Worm (Caenorhabditis elegans) whole organism, L4 larva: ENCODE results near the gene ZK287.1.

Experiments
- D1046.2 ChIP-seq: fragments of 200-800 bp; sonication (Bioruptor generic); IDR thresholded peaks from 2 replicates; pipeline ENCODE4 v1.3.6; 2022; ENCODE audit warnings: missing genetic modification characterization, missing compliant biosample characterization
- F26F4.8 ChIP-seq: fragments of 200-800 bp; sonication (Bioruptor generic); conservative IDR thresholded peaks from 2 replicates; pipeline ENCODE4 v1.3.6; 2022; ENCODE audit warnings: missing genetic modification characterization, missing compliant biosample characterization
- F49E8.2 ChIP-seq: sonication (generic microtip); optimal IDR thresholded peaks from 2 replicates; lab custom pipeline; 2016; ENCODE audit warnings: missing compliant biosample characterization, mild to moderate bottlenecking, missing genetic modification characterization, borderline replicate concordance
- R02D3.7 ChIP-seq: fragments of 150-350 bp; sonication (generic microtip); optimal IDR thresholded peaks from 3 replicates; lab custom pipeline; 2014; ENCODE audit warnings: missing biosample characterization, missing genetic modification characterization
- T20F7.1 ChIP-seq: fragments of 200-800 bp; sonication (Bioruptor generic); optimal IDR thresholded peaks from 2 replicates; lab custom pipeline; 2018; ENCODE audit warnings: mild to moderate bottlenecking, missing genetic modification characterization, missing compliant biosample characterization
- T26A8.4 ChIP-seq: fragments of 200-800 bp; sonication (Bioruptor generic); IDR thresholded peaks from 2 replicates; pipeline ENCODE4 v1.3.6; 2022; ENCODE audit warnings: missing genetic modification characterization, missing compliant biosample characterization
- Y75B8A.6 ChIP-seq: fragments of 200-800 bp; sonication (Bioruptor generic); IDR thresholded peaks from 2 replicates; pipeline ENCODE4 v1.3.6; 2022; ENCODE audit warnings: missing genetic modification reagents, missing genetic modification characterization, missing compliant biosample characterization
- ZK337.2 ChIP-seq: fragments of 200-800 bp; sonication (Bioruptor generic); IDR thresholded peaks from 2 replicates; pipeline ENCODE4 v1.3.6; 2022; ENCODE audit warnings: missing genetic modification reagents, missing genetic modification characterization, missing compliant biosample characterization
- ZK546.5 ChIP-seq, 2 experiments: sonication (generic microtip); optimal IDR thresholded peaks; 2 replicates each; lab custom pipeline; 2017; ENCODE audit warnings: missing biosample characterization in 2 of 2, missing genetic modification characterization in 2 of 2
- aha-1 ChIP-seq: fragments of 150-350 bp; peaks from one replicate; lab custom pipeline; 2014; ENCODE audit warnings: missing biosample characterization, missing genetic modification characterization
- aly-2 ChIP-seq: sonication (generic microtip); optimal IDR thresholded peaks from 2 replicates; lab custom pipeline; 2018; ENCODE audit warnings: missing biosample characterization, missing genetic modification characterization
- arid-1 ChIP-seq: fragments of 200-800 bp; sonication (Bioruptor generic); conservative IDR thresholded peaks from 2 replicates; pipeline ENCODE4 v1.3.6; 2022; ENCODE audit warnings: missing genetic modification reagents, missing genetic modification characterization, missing compliant biosample characterization
- ceh-20 ChIP-seq: fragments of 200-800 bp; sonication (Bioruptor generic); IDR thresholded peaks from 2 replicates; pipeline ENCODE4 v1.3.6; 2022; ENCODE audit warnings: missing genetic modification reagents, missing genetic modification characterization, missing compliant biosample characterization
- ceh-32 ChIP-seq: sonication (generic microtip); optimal IDR thresholded peaks from 2 replicates; lab custom pipeline; 2016; ENCODE audit warnings: mild to moderate bottlenecking, missing genetic modification characterization, missing compliant biosample characterization; ENCODE audit not compliant: poor library complexity
- ceh-62 ChIP-seq: sonication (generic microtip); optimal IDR thresholded peaks from 2 replicates; lab custom pipeline; 2017; ENCODE audit warnings: missing biosample characterization, missing genetic modification characterization
- ceh-82 ChIP-seq: sonication (generic microtip); optimal IDR thresholded peaks from 2 replicates; lab custom pipeline; 2017; ENCODE audit warnings: missing biosample characterization, missing genetic modification characterization
- ces-1 ChIP-seq: fragments of 150-350 bp; sonication (generic microtip); optimal IDR thresholded peaks from 4 replicates; lab custom pipeline; 2014; ENCODE audit warnings: missing biosample characterization, missing genetic modification reagents, missing genetic modification characterization
- cey-2 ChIP-seq: sonication (generic microtip); optimal IDR thresholded peaks from 3 replicates; lab custom pipeline; 2017; ENCODE audit warnings: missing genetic modification characterization, mild to moderate bottlenecking, missing compliant biosample characterization, antibody characterized with exemption, borderline replicate concordance; ENCODE audit not compliant: insufficient read depth
- dmd-6 ChIP-seq: fragments of 200-800 bp; sonication (Bioruptor generic); IDR thresholded peaks from 2 replicates; pipeline ENCODE4 v1.3.6; 2022; ENCODE audit warnings: missing genetic modification reagents, missing genetic modification characterization, missing compliant biosample characterization
- egl-43 ChIP-seq: fragments of 200-800 bp; sonication (Bioruptor generic); IDR thresholded peaks from 2 replicates; pipeline ENCODE4 v1.3.6; 2022; ENCODE audit warnings: missing genetic modification reagents, missing genetic modification characterization, missing compliant biosample characterization
- gei-8 ChIP-seq: fragments of 200-800 bp; sonication (Bioruptor generic); optimal IDR thresholded peaks from 2 replicates; lab custom pipeline; 2018; ENCODE audit warnings: mild to moderate bottlenecking, missing genetic modification characterization, missing compliant biosample characterization
- hif-1 ChIP-seq, 2 experiments: sonication (generic microtip); optimal IDR thresholded peaks; 2 replicates each; lab custom pipeline; 2016 to 2017; ENCODE audit warnings: missing compliant biosample characterization in 2 of 2, missing genetic modification characterization in 2 of 2, missing genetic modification reagents in 2 of 2, missing genotype in 2 of 2, mild to moderate bottlenecking in 1 of 2
- hlh-11 ChIP-seq: fragments of 200-800 bp; sonication (Bioruptor generic); optimal IDR thresholded peaks from 2 replicates; lab custom pipeline; 2018; ENCODE audit warnings: mild to moderate bottlenecking, missing genetic modification characterization, missing compliant biosample characterization
- hlh-30 ChIP-seq: sonication (generic microtip); optimal IDR thresholded peaks from 2 replicates; lab custom pipeline; 2017; ENCODE audit warnings: antibody characterized with exemption, mild to moderate bottlenecking, missing genetic modification characterization, missing compliant biosample characterization; ENCODE audit not compliant: insufficient read depth
- hmg-1.1 ChIP-seq: fragments of 200-800 bp; sonication (Bioruptor generic); IDR thresholded peaks from 2 replicates; pipeline ENCODE4 v1.3.6; 2022; ENCODE audit warnings: missing genetic modification reagents, missing genetic modification characterization, missing compliant biosample characterization
- jun-1 ChIP-seq: fragments of 150-350 bp; optimal IDR thresholded peaks from 2 replicates; lab custom pipeline; 2014; ENCODE audit warnings: missing biosample characterization, missing genetic modification reagents, missing genetic modification characterization
- lin-38 ChIP-seq: fragments of 200-800 bp; sonication (Bioruptor generic); IDR thresholded peaks from 2 replicates; pipeline ENCODE4 v1.3.6; 2022; ENCODE audit warnings: missing genetic modification reagents, missing genetic modification characterization, missing compliant biosample characterization
- lin-39 ChIP-seq: fragments of 150-350 bp; optimal IDR thresholded peaks from 2 replicates; lab custom pipeline; 2014; ENCODE audit warnings: missing biosample characterization, missing genetic modification reagents, missing genetic modification characterization
- lir-3 ChIP-seq: sonication (generic microtip); optimal IDR thresholded peaks from 2 replicates; lab custom pipeline; 2016; ENCODE audit warnings: mild to moderate bottlenecking, missing genetic modification characterization, missing compliant biosample characterization
- mdl-1 ChIP-seq, 2 experiments: fragments of 150-350 bp in 1 of 2; sonication (generic microtip) in 1 of 2; optimal IDR thresholded peaks; 2 replicates each; lab custom pipeline; 2014 to 2017; ENCODE audit warnings: missing biosample characterization in 2 of 2, missing genetic modification characterization in 2 of 2
- mep-1 ChIP-seq: fragments of 150-350 bp; sonication (generic microtip); optimal IDR thresholded peaks from 3 replicates; lab custom pipeline; 2014; ENCODE audit warnings: missing biosample characterization, missing genetic modification characterization
- mes-2 ChIP-seq: sonication (generic microtip); optimal IDR thresholded peaks from 2 replicates; lab custom pipeline; 2016; ENCODE audit warnings: missing genotype, mild to moderate bottlenecking, missing genetic modification characterization, missing compliant biosample characterization; ENCODE audit not compliant: poor library complexity, severe bottlenecking
- nhr-25 ChIP-seq: sonication (generic microtip); optimal IDR thresholded peaks from 2 replicates; lab custom pipeline; 2017; ENCODE audit warnings: missing genetic modification characterization, mild to moderate bottlenecking, missing compliant biosample characterization, antibody characterized with exemption, moderate library complexity, borderline replicate concordance; ENCODE audit not compliant: insufficient read depth
- nhr-42 ChIP-seq: fragments of 200-800 bp; sonication (Bioruptor generic); IDR thresholded peaks from 2 replicates; pipeline ENCODE4 v1.3.6; 2022; ENCODE audit warnings: missing genetic modification characterization, missing compliant biosample characterization
- nhr-6 ChIP-seq: fragments of 150-350 bp; optimal IDR thresholded peaks from 2 replicates; lab custom pipeline; 2014; ENCODE audit warnings: missing biosample characterization, missing genetic modification characterization
- nhr-76 ChIP-seq: fragments of 150-350 bp; optimal IDR thresholded peaks from 2 replicates; lab custom pipeline; 2014; ENCODE audit warnings: missing biosample characterization, missing genetic modification characterization
- pha-4 ChIP-seq, 2 experiments: fragments of 150-350 bp in 1 of 2; fragments of 200-800 bp in 1 of 2; sonication (Bioruptor generic) in 1 of 2; IDR thresholded peaks in 1 of 2; optimal IDR thresholded peaks in 1 of 2; 2 replicates each; pipeline versions ENCODE4 v1.3.6 to Lab custom; 2014 to 2022; ENCODE audit warnings: missing genetic modification characterization in 2 of 2, missing genetic modification reagents in 2 of 2, missing biosample characterization in 1 of 2, missing compliant biosample characterization in 1 of 2
- php-3 ChIP-seq: fragments of 200-800 bp; sonication (Bioruptor generic); IDR thresholded peaks from 2 replicates; pipeline ENCODE4 v1.3.6; 2022; ENCODE audit warnings: missing genetic modification reagents, missing genetic modification characterization, missing compliant biosample characterization
- unc-62 ChIP-seq, 3 experiments: fragments of 150-350 bp in 1 of 3; sonication (generic microtip); optimal IDR thresholded peaks in 2 of 3; peaks in 1 of 3; 1 replicate in 1 of 3; 2 replicates in 2 of 3; lab custom pipeline; 2014 to 2017; ENCODE audit warnings: missing biosample characterization in 3 of 3, missing genetic modification characterization in 3 of 3, missing genetic modification reagents in 3 of 3, missing genotype in 1 of 3

ZK287.1 gene

ce11 chrV:9680260-9680659, 13.8 kb downstream of the ZK287.1 start:
- TF ChIP-seq hif-1 (tag; optimal IDR thresholded peaks at IDR 0.05; lab: Kevin White, UChicago) (no peak), unc-62 (GFP tag; optimal IDR thresholded peaks at IDR 0.05 in 1 of 2; lab: Kevin White, UChicago) (peak in 1 of 2 experiments; percentile 91), unc-62 (tag; optimal IDR thresholded peaks at IDR 0.05; lab: Kevin White, UChicago) (no peak)

DNA sequence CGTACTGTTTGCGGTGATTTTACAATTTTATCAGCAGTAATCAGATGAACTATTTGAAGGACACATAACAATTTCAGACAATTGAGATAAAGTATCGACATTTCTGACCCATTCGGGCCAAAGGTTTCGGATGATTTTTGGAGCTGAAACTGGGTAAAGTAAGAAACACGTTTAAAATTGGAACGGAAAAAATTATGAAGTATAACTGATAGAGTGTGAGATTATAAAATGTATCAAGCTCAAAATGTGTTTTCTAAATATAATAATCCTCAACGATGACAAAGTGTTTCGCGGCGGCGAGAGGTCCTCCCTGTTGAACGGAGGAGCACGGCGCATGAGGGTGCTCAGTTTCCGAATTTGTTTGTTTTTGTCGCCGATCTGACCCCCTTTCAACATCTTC, 19.1 kb downstream of the ZK287.1 start, which contains the start of gene ZK287.4:
Gene ZK287.4 (minus strand): TSS at position 101 of the 400 bp plus-strand sequence.
- TF ChIP-seq D1046.2 (GFP tag; lab: Robert Waterston, UW), result no peak
- TF ChIP-seq aha-1, result peak; percentile 56

DNA sequence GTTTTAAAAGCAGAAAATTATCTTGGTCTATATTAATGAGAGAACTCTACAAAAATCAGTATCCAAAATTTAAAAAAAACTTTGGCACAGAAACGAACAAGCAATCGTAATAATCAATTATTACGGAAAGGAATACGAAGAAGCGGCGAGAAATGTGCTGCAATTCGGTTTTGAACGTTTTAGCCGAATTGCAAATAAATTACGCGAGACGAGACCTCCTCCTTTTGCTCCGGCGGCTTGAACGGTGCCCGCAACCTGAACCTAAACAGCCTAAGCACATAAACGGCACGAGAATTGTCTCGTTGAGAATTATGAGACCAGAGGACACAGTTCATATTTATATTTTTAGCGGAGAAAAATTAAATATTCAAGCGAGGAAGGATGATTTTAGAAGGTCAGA, 22.9 kb downstream of the ZK287.1 start:
- peak; percentile 27 for TF ChIP-seq F49E8.2
- 0 out of 2 replicates have a peak, but pooled peaks have one; percentile 15 for TF ChIP-seq Y75B8A.6 (GFP tag; lab: Robert Waterston, UW)
- no peak for TF ChIP-seq nhr-25
- TF ChIP-seq ZK546.5 (tag; optimal IDR thresholded peaks at IDR 0.05; lab: Kevin White, UChicago), result no peak

DNA sequence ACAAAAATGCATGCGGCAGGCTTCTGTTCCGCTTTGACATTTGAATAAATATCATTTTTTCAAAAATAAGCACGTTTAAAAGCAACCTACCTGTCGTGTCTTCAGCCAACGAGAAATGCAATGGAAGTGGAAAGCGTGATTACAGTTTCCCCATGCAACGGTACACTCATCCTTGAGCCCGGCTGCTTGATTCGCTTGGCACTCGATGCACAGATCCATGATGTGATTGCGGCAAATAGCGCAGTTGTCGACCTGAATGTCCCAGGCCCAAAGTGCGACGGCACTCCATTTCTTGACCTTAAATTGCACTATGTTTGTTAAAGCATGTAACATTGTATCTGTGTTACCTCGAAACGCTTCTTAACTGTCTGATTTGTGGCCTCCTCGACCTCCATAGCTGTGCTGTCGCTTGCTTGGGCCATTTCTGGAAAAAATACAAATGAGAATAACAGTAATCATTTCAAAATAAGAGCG, 23.6 kb downstream of the ZK287.1 start, which contains the start of gene rbx-1:
Gene rbx-1 (minus strand): TSS at position 424 of the 474 bp plus-strand sequence.
- TF ChIP-seq nhr-42 (GFP tag; lab: Robert Waterston, UW), result no peak
- TF ChIP-seq egl-43 (GFP tag; lab: Robert Waterston, UW), result 0 out of 2 replicates have a peak, but pooled peaks have one; percentile 39
- no peak for TF ChIP-seq hlh-11 (tag; lab: Kevin White, UChicago)
- TF ChIP-seq, all 104 proteins: peak for 1

ce11 chrV:9690728-9691127, 24.2 kb downstream of the ZK287.1 start:
- TF ChIP-seq R02D3.7 (tag; lab: Kevin White, UChicago) (no peak), pha-4 (GFP tag; IDR thresholded peaks at IDR 0.05; lab: Robert Waterston, UW) (no peak), pha-4 (tag; optimal IDR thresholded peaks at IDR 0.05; lab: Kevin White, UChicago) (no peak), hlh-30 (no peak), jun-1 (tag; lab: Kevin White, UChicago) (no peak), lir-3 (tag; lab: Kevin White, UChicago) (no peak), hif-1 (tag; optimal IDR thresholded peaks at IDR 0.05; lab: Kevin White, UChicago) (no peak), unc-62 (GFP tag; optimal IDR thresholded peaks at IDR 0.05 in 1 of 2; lab: Kevin White, UChicago) (no peak), unc-62 (tag; optimal IDR thresholded peaks at IDR 0.05; lab: Kevin White, UChicago) (no peak), arid-1 (GFP tag; lab: Robert Waterston, UW) (peak; percentile 51; the same call in 1 of the 2 replicates), lin-38 (GFP tag; lab: Robert Waterston, UW) (no peak; the same call in 1 of the 2 replicates), T20F7.1 (peak; percentile 6), mes-2 (tag; lab: Kevin White, UChicago) (peak; percentile 71), gei-8 (no peak), ceh-20 (GFP tag; lab: Robert Waterston, UW) (no peak), F49E8.2 (no peak), dmd-6 (no peak), aly-2 (tag; lab: Kevin White, UChicago) (no peak), nhr-76 (tag; lab: Kevin White, UChicago) (no peak), mep-1 (no peak), ceh-32 (tag; lab: Kevin White, UChicago) (no peak), T26A8.4 (GFP tag; lab: Robert Waterston, UW) (no peak), Y75B8A.6 (GFP tag; lab: Robert Waterston, UW) (no peak), cey-2 (no peak), lin-39 (no peak), php-3 (GFP tag; lab: Robert Waterston, UW) (no peak), hlh-11 (tag; lab: Kevin White, UChicago) (no peak), ceh-82 (no peak), nhr-6 (tag; lab: Kevin White, UChicago) (peak; percentile 56), mdl-1 (tag; optimal IDR thresholded peaks at IDR 0.05; lab: Kevin White, UChicago) (peak in 1 of 2 experiments; percentile 20), ceh-62 (tag; lab: Kevin White, UChicago) (no peak), hmg-1.1 (GFP tag; lab: Robert Waterston, UW) (0 out of 2 replicates have a peak, but pooled peaks have one; percentile 36), aha-1 (peak; percentile 97), ces-1 (GFP tag; lab: Kevin White, UChicago) (no peak), ZK337.2 (GFP tag; lab: Robert Waterston, UW) (no peak), F26F4.8 (GFP tag; lab: Robert Waterston, UW) (no peak)
